Worm (Caenorhabditis elegans): Measurements from ENCODE around the gene T11B7.2.

Gene T11B7.2

ce11 chrIV:8866092-8866491 is 21.7 kb upstream of the T11B7.2 start:
- TF ChIP-seq set-16 (GFP tag; IDR thresholded peaks at IDR 0.05) (no peak; the same call in 1 of the 2 replicates), saeg-2 (GFP tag; IDR thresholded peaks at IDR 0.05) (no peak), cey-2 (tag; optimal IDR thresholded peaks at IDR 0.05; ENCODE audit: borderline replicate concordance, insufficient read depth) (peak; percentile 2), hlh-11 (tag; optimal IDR thresholded peaks at IDR 0.05) (peak; percentile 96), dve-1 (tag; optimal IDR thresholded peaks at IDR 0.05; ENCODE audit: insufficient read depth) (peak; percentile 86), nhr-77 (tag; optimal IDR thresholded peaks at IDR 0.05) (peak; percentile 74), lsy-2 (tag; optimal IDR thresholded peaks at IDR 0.05) (peak in 1 of 2 experiments; percentile 62), pha-4 (GFP tag; IDR thresholded peaks at IDR 0.05) (peak; percentile 38; the same call in 1 of the 2 replicates), pha-4 (tag; optimal IDR thresholded peaks at IDR 0.05) (peak; percentile 62), hif-1 (tag; optimal IDR thresholded peaks at IDR 0.05) (peak in 1 of 2 experiments; percentile 42), T20F7.1 (GFP tag; optimal IDR thresholded peaks at IDR 0.05) (peak; percentile 79), zfp-3 (GFP tag; conservative IDR thresholded peaks at IDR 0.05) (peak; percentile 59; the same call in 1 of the 2 replicates), daf-16 (GFP tag; optimal IDR thresholded peaks at IDR 0.05) (peak in 1 of 2 experiments; percentile 92), daf-16 (tag; optimal IDR thresholded peaks at IDR 0.05) (peak; percentile 63), unc-130 (GFP tag; optimal IDR thresholded peaks at IDR 0.05) (no peak), vab-7 (GFP tag; IDR thresholded peaks at IDR 0.05) (no peak), hmg-1.1 (GFP tag; IDR thresholded peaks at IDR 0.05) (peak; percentile 59; the same call in 1 of the 2 replicates), hlh-30 (tag; optimal IDR thresholded peaks at IDR 0.05; ENCODE audit: insufficient read depth) (peak; percentile 79), lin-1 (GFP tag; IDR thresholded peaks at IDR 0.05) (peak; percentile 75), nhr-102 (tag; optimal IDR thresholded peaks at IDR 0.05) (peak; percentile 34), pqm-1 (tag; optimal IDR thresholded peaks at IDR 0.05) (peak; percentile 90), mep-1 (tag; optimal IDR thresholded peaks at IDR 0.05) (peak; percentile 83), mes-2 (tag; optimal IDR thresholded peaks at IDR 0.05; ENCODE audit: poor library complexity, severe bottlenecking) (peak; percentile 14), mxl-3 (GFP tag; optimal IDR thresholded peaks at IDR 0.05) (peak; percentile 85), unc-62 (GFP tag; optimal IDR thresholded peaks at IDR 0.05 in 1 of 2) (peak in 1 of 2 experiments; percentile 96), unc-62 (tag; optimal IDR thresholded peaks at IDR 0.05) (no peak), aha-1 (tag) (peak; percentile 98), nhr-25 (tag; optimal IDR thresholded peaks at IDR 0.05; ENCODE audit: borderline replicate concordance, insufficient read depth) (peak; percentile 2), gei-8 (GFP tag; optimal IDR thresholded peaks at IDR 0.05) (peak; percentile 8), mdl-1 (tag; optimal IDR thresholded peaks at IDR 0.05) (peak in 1 of 2 experiments; percentile 67), egl-27 (tag; optimal IDR thresholded peaks at IDR 0.05) (no peak), lin-13 (GFP tag; optimal IDR thresholded peaks at IDR 0.05) (peak; percentile 47), dmd-6 (GFP tag; IDR thresholded peaks at IDR 0.05) (peak; percentile 88), nhr-28 (tag; optimal IDR thresholded peaks at IDR 0.05) (peak; percentile 90), tag-97 (GFP tag; IDR thresholded peaks at IDR 0.05) (no peak), Y75B8A.6 (GFP tag; IDR thresholded peaks at IDR 0.05) (no peak), tra-1 (GFP tag; IDR thresholded peaks at IDR 0.05) (peak; percentile 81; the same call in 1 of the 2 replicates), nhr-11 (tag; optimal IDR thresholded peaks at IDR 0.05) (peak; percentile 81), ceh-20 (GFP tag; IDR thresholded peaks at IDR 0.05) (peak; percentile 86), dpl-1 (GFP tag; optimal IDR thresholded peaks at IDR 0.05) (peak; percentile 64), rbr-2 (tag; optimal IDR thresholded peaks at IDR 0.05) (peak; percentile 46), nhr-48 (tag; optimal IDR thresholded peaks at IDR 0.05) (peak; percentile 35), php-3 (GFP tag; IDR thresholded peaks at IDR 0.05) (0 out of 2 replicates have a peak, but pooled peaks have one; percentile 35), daf-8 (GFP tag; IDR thresholded peaks at IDR 0.05) (no peak)

All from whole organism, L4 larva.